Worm (Caenorhabditis elegans): ENCODE data around the gene clic-1.

DNA sequence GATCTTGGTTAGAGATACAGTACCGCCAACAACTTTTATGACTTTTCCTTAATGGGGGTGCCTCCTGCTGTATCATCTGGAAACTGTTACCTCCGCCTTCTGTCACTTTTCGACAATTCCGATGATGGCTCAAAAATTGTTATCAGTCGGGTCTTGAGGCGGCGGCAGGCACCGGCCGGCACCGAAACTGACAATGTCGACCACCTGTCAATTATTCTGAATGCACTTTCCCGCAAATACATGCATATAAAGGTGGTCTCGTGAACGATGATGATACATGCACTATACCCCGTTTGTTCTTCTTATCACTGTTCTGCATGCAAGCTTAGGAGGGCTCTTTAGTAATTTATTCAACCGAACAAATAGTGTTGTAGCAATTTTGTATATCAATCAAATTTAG, 9.4 kb upstream of the clic-1 start:
- TF ChIP-seq nhr-11 (tag; optimal IDR thresholded peaks at IDR 0.05) (no peak), dve-1 (tag; optimal IDR thresholded peaks at IDR 0.05) (no peak), fkh-6 (tag; optimal IDR thresholded peaks at IDR 0.05) (no peak), fkh-10 (GFP tag; optimal IDR thresholded peaks at IDR 0.05) (no peak), ama-1 (optimal IDR thresholded peaks at IDR 0.05) (no peak)

All from whole organism, late embryonic.